Worm (Caenorhabditis elegans) whole organism, early embryonic: ENCODE data around the gene srb-3.

ENCODE experiments used
- B0310.2 ChIP-seq: sonication (generic microtip); optimal IDR thresholded peaks from 2 replicates; lab custom pipeline; 2016; ENCODE audit warnings: mild to moderate bottlenecking, missing genetic modification characterization, missing compliant biosample characterization
- F13C5.2 ChIP-seq: sonication (generic microtip); optimal IDR thresholded peaks from 2 replicates; lab custom pipeline; 2017; ENCODE audit warnings: mild to moderate bottlenecking, missing genetic modification characterization, inconsistent platforms, missing compliant biosample characterization
- aly-1 ChIP-seq: sonication (generic microtip); optimal IDR thresholded peaks from 2 replicates; lab custom pipeline; 2016; ENCODE audit warnings: missing genetic modification characterization, missing compliant biosample characterization
- ama-1 ChIP-seq: fragments of 150-350 bp; optimal IDR thresholded peaks from 2 replicates; lab custom pipeline; 2014
- ceh-13 ChIP-seq: fragments of 200-800 bp; sonication (Bioruptor generic); optimal IDR thresholded peaks from 2 replicates; lab custom pipeline; 2018; ENCODE audit warnings: mild to moderate bottlenecking, missing genetic modification characterization, missing compliant biosample characterization
- ceh-36 ChIP-seq: sonication (generic microtip); optimal IDR thresholded peaks from 2 replicates; lab custom pipeline; 2016; ENCODE audit warnings: missing genetic modification characterization, inconsistent platforms, missing compliant biosample characterization
- ets-7 ChIP-seq: sonication (generic microtip); optimal IDR thresholded peaks from 2 replicates; lab custom pipeline; 2016; ENCODE audit warnings: missing genotype, missing genetic modification characterization, missing compliant biosample characterization
- flt-1 ChIP-seq: fragments of 200-800 bp; sonication (Bioruptor generic); IDR thresholded peaks from 2 replicates; pipeline ENCODE4 v1.3.6; 2022; ENCODE audit warnings: missing genetic modification characterization, missing compliant biosample characterization
- hmbx-1 ChIP-seq: sonication (generic microtip); optimal IDR thresholded peaks from 2 replicates; lab custom pipeline; 2016; ENCODE audit warnings: mild to moderate bottlenecking, missing genetic modification characterization, missing compliant biosample characterization
- hmg-4 ChIP-seq: fragments of 200-800 bp; sonication (Bioruptor generic); optimal IDR thresholded peaks from 2 replicates; lab custom pipeline; 2018; ENCODE audit warnings: mild to moderate bottlenecking, missing genetic modification characterization, missing compliant biosample characterization
- hnd-1 ChIP-seq: sonication (generic microtip); optimal IDR thresholded peaks from 2 replicates; lab custom pipeline; 2016; ENCODE audit warnings: missing genetic modification characterization, missing compliant biosample characterization
- pes-1 ChIP-seq: fragments of 200-800 bp; sonication (Bioruptor generic); IDR thresholded peaks from 2 replicates; pipeline ENCODE4 v1.3.6; 2022; ENCODE audit warnings: missing genetic modification reagents, missing genetic modification characterization, missing compliant biosample characterization
- scrt-1 ChIP-seq: fragments of 200-800 bp; sonication (Bioruptor generic); IDR thresholded peaks from 2 replicates; pipeline ENCODE4 v1.3.6; 2022; ENCODE audit warnings: missing genetic modification characterization, missing compliant biosample characterization
- sea-1 ChIP-seq: fragments of 200-800 bp; sonication (Bioruptor generic); conservative IDR thresholded peaks from 2 replicates; pipeline ENCODE4 v1.3.6; 2022; ENCODE audit warnings: missing genetic modification characterization, missing compliant biosample characterization
- tbx-11 ChIP-seq: fragments of 200-800 bp; sonication (Bioruptor generic); IDR thresholded peaks from 2 replicates; pipeline ENCODE4 v1.3.6; 2022; ENCODE audit warnings: missing genetic modification characterization, missing compliant biosample characterization
- tbx-37 ChIP-seq: fragments of 200-800 bp; sonication (Bioruptor generic); conservative IDR thresholded peaks from 2 replicates; pipeline ENCODE4 v1.3.6; 2022; ENCODE audit warnings: missing genetic modification reagents, missing genetic modification characterization, missing compliant biosample characterization
- tra-4 ChIP-seq: sonication (generic microtip); optimal IDR thresholded peaks from 2 replicates; lab custom pipeline; 2017; ENCODE audit warnings: missing genetic modification characterization, missing compliant biosample characterization

Gene srb-3

DNA sequence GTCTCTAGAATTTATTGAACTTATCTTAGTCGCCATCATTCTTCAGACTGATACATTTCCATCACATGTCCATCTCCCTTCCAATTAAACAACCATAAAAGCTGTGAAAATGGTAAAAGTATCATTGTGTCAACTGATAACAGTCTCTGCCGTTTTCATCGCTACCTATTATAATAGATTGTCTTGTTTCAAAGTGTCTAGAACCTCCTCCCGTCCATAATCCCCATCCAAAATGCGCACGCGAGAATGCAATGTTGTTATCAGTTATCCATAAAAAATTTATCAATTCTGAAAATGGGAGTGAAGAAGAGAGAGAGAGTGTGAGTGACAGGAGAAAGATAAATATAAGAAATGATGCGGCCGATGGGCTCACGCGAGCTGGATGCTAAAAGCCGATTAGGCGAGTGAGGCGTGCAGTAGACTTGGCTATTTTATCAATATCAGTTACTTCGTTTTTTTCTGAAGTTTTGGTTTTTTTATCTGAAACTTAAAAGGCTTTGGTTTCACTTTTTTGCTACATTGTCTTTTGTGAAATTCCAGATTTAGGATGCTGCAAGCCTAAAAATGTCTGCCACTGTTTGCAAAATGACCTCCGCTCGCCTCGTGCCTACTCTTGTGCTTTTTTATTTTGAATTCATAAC is 35.4 kb upstream of the srb-3 start:
- no peak for TF ChIP-seq tbx-11 (GFP tag; lab: Robert Waterston, UW)

DNA sequence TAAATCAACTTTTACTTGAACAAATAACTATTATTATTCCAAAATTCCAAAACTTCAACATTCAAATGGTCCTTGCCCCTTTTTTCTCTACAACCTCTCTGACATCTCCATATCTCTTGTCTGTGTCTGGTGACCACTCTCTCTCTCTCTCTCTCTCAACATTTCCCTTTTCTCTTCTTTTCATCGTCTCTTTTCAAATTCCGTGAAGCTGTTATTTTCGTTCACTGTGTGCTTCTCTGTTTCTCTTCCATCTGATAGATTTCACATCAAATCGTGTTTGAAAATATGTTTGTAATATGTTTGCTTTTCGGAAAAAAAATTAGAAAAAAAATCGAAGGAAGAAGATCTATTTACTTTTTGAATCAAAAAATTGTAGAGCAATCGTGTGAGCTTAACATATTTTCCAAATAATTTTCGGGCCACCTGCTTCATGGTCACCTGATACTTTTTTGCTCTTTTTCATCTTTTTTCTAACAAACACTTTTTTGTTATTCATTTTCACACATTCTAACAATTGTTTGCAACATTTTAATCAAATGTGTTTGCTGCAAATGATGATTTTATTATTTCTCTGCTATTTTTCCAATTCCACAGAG is 34.4 kb upstream of the srb-3 start:
- no peak for TF ChIP-seq F13C5.2
- no peak for TF ChIP-seq tbx-11 (GFP tag; lab: Robert Waterston, UW)
- TF ChIP-seq sea-1 (GFP tag; lab: Robert Waterston, UW), result no peak
- TF ChIP-seq flt-1 (GFP tag; lab: Robert Waterston, UW), result no peak
- no peak for TF ChIP-seq hnd-1 (tag; lab: Kevin White, UChicago)
- no peak for TF ChIP-seq ets-7 (tag; lab: Kevin White, UChicago)
- TF ChIP-seq B0310.2 (tag; lab: Kevin White, UChicago), result no peak
- TF ChIP-seq ceh-36, result no peak
- no peak for TF ChIP-seq pes-1 (GFP tag; lab: Robert Waterston, UW)
- TF ChIP-seq tra-4 (tag; lab: Kevin White, UChicago), result no peak
- TF ChIP-seq ceh-13 (GFP tag; lab: Kevin White, UChicago), result no peak
- no peak for TF ChIP-seq ama-1 (lab: Kevin White, UChicago)

DNA sequence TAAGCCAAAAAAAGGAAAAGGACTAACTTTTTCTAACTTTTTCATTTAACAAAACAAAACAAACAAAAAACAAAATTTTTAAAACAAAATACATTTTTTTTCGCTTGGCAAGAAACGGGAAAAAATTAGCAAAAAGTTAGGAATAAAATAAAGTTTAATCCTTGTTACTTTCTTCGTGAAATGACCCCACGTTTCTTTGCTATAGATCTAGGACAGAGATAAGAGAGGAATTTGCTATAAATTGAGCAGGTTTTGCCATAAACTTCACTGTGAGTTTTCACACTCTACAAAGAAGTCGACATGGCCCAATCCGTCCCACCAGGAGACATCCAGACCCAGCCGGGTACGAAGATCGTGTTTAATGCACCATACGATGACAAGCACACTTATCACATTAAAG is 32.9 kb upstream of the srb-3 start, which contains the start of gene msp-50:
Gene msp-50, plus strand, starts transcription at position 301 of the 400 bp plus-strand sequence.
- TF ChIP-seq B0310.2 (tag; lab: Kevin White, UChicago) (no peak), pes-1 (GFP tag; lab: Robert Waterston, UW) (no peak), aly-1 (tag; lab: Kevin White, UChicago) (no peak), ama-1 (lab: Kevin White, UChicago) (no peak), tra-4 (tag; lab: Kevin White, UChicago) (no peak), ets-7 (tag; lab: Kevin White, UChicago) (no peak), hmg-4 (GFP tag; lab: Kevin White, UChicago) (no peak)

DNA sequence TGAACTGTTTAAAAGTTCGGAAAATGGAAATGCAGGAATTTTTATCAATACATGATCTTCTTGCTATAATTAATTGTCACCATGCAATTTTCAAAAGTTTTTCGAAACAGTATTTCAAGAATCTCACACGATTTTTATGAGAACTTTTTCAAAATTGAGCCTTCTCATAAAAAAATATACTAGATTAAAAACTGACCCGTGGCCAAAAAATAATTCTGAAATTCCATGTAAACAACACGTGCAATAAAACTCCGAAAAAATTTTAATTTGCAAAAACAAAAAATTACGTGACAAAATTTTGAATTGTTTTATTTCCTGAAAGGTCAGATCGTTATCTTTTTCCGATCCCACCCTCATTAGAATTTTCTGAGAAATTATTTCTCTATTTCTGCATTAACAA is 28.9 kb upstream of the srb-3 start, which contains the start of gene C34F11.5:
Gene C34F11.5, plus strand, starts transcription at position 301 of the 400 bp plus-strand sequence.
- TF ChIP-seq sea-1 (GFP tag; lab: Robert Waterston, UW) (no peak), tra-4 (tag; lab: Kevin White, UChicago) (no peak), pes-1 (GFP tag; lab: Robert Waterston, UW) (no peak), ets-7 (tag; lab: Kevin White, UChicago) (no peak), B0310.2 (tag; lab: Kevin White, UChicago) (no peak), hnd-1 (tag; lab: Kevin White, UChicago) (no peak), aly-1 (tag; lab: Kevin White, UChicago) (no peak), tbx-37 (GFP tag; lab: Robert Waterston, UW) (no peak), F13C5.2 (no peak), ceh-13 (GFP tag; lab: Kevin White, UChicago) (no peak), ceh-36 (no peak)

DNA sequence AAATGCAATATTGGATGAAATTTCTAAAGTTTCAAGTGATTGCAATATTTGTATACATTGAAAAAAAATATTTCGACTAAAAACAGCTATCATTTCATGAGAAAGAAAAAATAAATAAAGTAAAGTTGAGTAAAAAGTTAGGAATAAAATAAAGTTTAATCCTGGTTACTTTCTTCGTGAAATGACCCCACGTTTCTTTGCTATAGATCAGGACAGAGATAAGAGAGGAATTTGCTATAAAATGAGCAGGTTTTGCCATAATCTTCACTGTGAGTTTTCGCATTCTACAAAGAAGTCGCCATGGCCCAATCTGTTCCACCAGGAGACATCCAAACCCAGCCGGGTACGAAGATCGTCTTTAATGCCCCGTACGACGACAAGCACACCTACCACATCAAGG is 27.4 kb upstream of the srb-3 start, which contains the start of gene msp-49:
Gene msp-49, plus strand, starts transcription at position 301 of the 400 bp plus-strand sequence.
- no peak for TF ChIP-seq F13C5.2
- TF ChIP-seq tbx-37 (GFP tag; lab: Robert Waterston, UW), result no peak
- no peak for TF ChIP-seq ceh-13 (GFP tag; lab: Kevin White, UChicago)

DNA sequence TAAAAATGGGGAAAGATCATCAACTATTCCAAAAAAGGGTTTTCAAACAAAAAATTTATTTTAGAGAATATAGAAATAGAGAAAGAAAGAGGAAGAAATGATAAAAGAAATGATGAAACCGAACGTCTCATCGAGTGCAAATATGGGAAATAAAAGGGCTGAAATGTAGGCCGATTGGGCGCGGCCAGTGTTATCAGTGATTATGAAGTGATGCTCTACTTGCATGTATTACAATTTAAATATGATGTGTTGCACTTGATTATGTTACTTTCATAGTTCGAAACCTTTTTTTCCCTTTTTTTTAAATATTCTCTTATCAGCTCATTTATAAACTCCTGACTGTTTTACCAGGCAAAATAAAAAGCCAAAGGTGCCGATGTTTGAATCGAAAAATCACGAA is 25.1 kb upstream of the srb-3 start:
- TF ChIP-seq scrt-1 (GFP tag; lab: Robert Waterston, UW), result no peak
- no peak for TF ChIP-seq sea-1 (GFP tag; lab: Robert Waterston, UW)
- TF ChIP-seq hmbx-1, result no peak
- TF ChIP-seq flt-1 (GFP tag; lab: Robert Waterston, UW), result no peak
- TF ChIP-seq tbx-11 (GFP tag; lab: Robert Waterston, UW), result no peak
- no peak for TF ChIP-seq ceh-36
- no peak for TF ChIP-seq ceh-13 (GFP tag; lab: Kevin White, UChicago)
- no peak for TF ChIP-seq pes-1 (GFP tag; lab: Robert Waterston, UW)
- TF ChIP-seq tra-4 (tag; lab: Kevin White, UChicago), result no peak
- TF ChIP-seq F13C5.2, result no peak
- no peak for TF ChIP-seq hmg-4 (GFP tag; lab: Kevin White, UChicago)
- TF ChIP-seq aly-1 (tag; lab: Kevin White, UChicago), result no peak
- TF ChIP-seq ets-7 (tag; lab: Kevin White, UChicago), result no peak
- TF ChIP-seq hnd-1 (tag; lab: Kevin White, UChicago), result no peak
- no peak for TF ChIP-seq ama-1 (lab: Kevin White, UChicago)
- no peak for TF ChIP-seq tbx-37 (GFP tag; lab: Robert Waterston, UW)
- TF ChIP-seq B0310.2 (tag; lab: Kevin White, UChicago), result no peak

DNA sequence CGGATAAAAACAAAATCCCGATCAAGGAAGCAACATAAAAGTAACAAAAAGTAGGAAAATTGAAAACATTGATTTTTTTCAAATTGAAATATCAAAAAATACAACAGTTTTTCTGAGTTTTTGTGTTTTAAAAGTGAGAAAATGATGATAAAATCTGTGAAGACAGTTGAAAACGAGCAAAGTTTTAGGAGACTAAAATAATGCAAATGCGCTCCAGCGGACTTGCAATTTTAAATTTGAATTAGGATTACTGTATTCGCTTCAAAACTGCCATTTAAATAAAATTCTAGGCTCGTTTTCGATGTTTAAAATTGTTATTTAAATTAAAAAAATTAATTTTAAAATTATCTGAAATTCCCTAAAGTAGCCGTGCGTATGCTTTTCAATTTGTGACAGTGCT is 21.3 kb upstream of the srb-3 start:
- TF ChIP-seq tbx-37 (GFP tag; lab: Robert Waterston, UW) (no peak), pes-1 (GFP tag; lab: Robert Waterston, UW) (no peak), ama-1 (lab: Kevin White, UChicago) (no peak), B0310.2 (tag; lab: Kevin White, UChicago) (no peak), tra-4 (tag; lab: Kevin White, UChicago) (no peak), aly-1 (tag; lab: Kevin White, UChicago) (no peak), tbx-11 (GFP tag; lab: Robert Waterston, UW) (no peak), scrt-1 (GFP tag; lab: Robert Waterston, UW) (no peak), hnd-1 (tag; lab: Kevin White, UChicago) (no peak), hmg-4 (GFP tag; lab: Kevin White, UChicago) (no peak), hmbx-1 (no peak), F13C5.2 (no peak)
